Fruit fly (Drosophila melanogaster) whole organism, embryonic: ENCODE measurements around the gene CG13359.

Source experiments
- ATbp ChIP-seq: fragments of 200-800 bp; sonication (Bioruptor generic); optimal IDR thresholded peaks from 2 replicates; lab custom pipeline; 2017; ENCODE audit warnings: missing biosample characterization, mild to moderate bottlenecking, missing genetic modification characterization, missing genetic modification reagents
- Ada2b ChIP-seq: fragments of 200-800 bp; sonication (Bioruptor generic); IDR thresholded peaks from 2 replicates; pipeline ENCODE4 v1.3.6; 2022; ENCODE audit warnings: missing biosample characterization, missing genetic modification characterization
- Asciz ChIP-seq: fragments of 200-800 bp; sonication (Bioruptor generic); optimal IDR thresholded peaks from 2 replicates; lab custom pipeline; 2017; ENCODE audit warnings: missing biosample characterization, mild to moderate bottlenecking, missing genetic modification characterization, missing genetic modification reagents
- Awh ChIP-seq: fragments of 200-800 bp; sonication (Bioruptor generic); IDR thresholded peaks from 2 replicates; pipeline ENCODE4, ENCODE4 v1.3.6; 2022; ENCODE audit warnings: missing biosample characterization, missing genetic modification characterization
- CG10654 ChIP-seq: fragments of 200-800 bp; sonication (Bioruptor generic); optimal IDR thresholded peaks from 2 replicates; lab custom pipeline; 2016; ENCODE audit warnings: missing biosample characterization, missing genetic modification characterization
- CG12071 ChIP-seq: fragments of 200-800 bp; sonication (Bioruptor generic); optimal IDR thresholded peaks from 3 replicates; lab custom pipeline; 2018; ENCODE audit warnings: missing biosample characterization, mild to moderate bottlenecking, missing genetic modification characterization
- CG12104 ChIP-seq: fragments of 200-800 bp; sonication (Bioruptor generic); optimal IDR thresholded peaks from 3 replicates; lab custom pipeline; 2016; ENCODE audit warnings: missing biosample characterization, missing genetic modification characterization
- CG12769 ChIP-seq: fragments of 200-800 bp; sonication (Bioruptor generic); optimal IDR thresholded peaks from 2 replicates; lab custom pipeline; 2019; ENCODE audit warnings: missing biosample characterization, mild to moderate bottlenecking, missing genetic modification characterization, moderate library complexity
- CG15514 ChIP-seq: fragments of 200-800 bp; sonication (Bioruptor generic); optimal IDR thresholded peaks from 3 replicates; lab custom pipeline; 2017; ENCODE audit warnings: missing biosample characterization, missing genetic modification characterization, mild to moderate bottlenecking, moderate library complexity, missing genetic modification reagents
- CG15696 ChIP-seq: fragments of 200-800 bp; sonication (Bioruptor generic); optimal IDR thresholded peaks from 2 replicates; lab custom pipeline; 2019; ENCODE audit warnings: missing biosample characterization, mild to moderate bottlenecking, missing genetic modification characterization, moderate library complexity
- CG1832 ChIP-seq: fragments of 200-800 bp; sonication (Bioruptor generic); optimal IDR thresholded peaks from 2 replicates; lab custom pipeline; 2017; ENCODE audit warnings: missing biosample characterization, mild to moderate bottlenecking, missing genetic modification characterization, inconsistent platforms
- CG18599 ChIP-seq: fragments of 200-800 bp; sonication (Bioruptor generic); optimal IDR thresholded peaks from 3 replicates; lab custom pipeline; 2017; ENCODE audit warnings: missing biosample characterization, missing genetic modification characterization, mild to moderate bottlenecking, moderate library complexity, missing genetic modification reagents
- CG2120 ChIP-seq: fragments of 200-800 bp; sonication (Bioruptor generic); optimal IDR thresholded peaks from 3 replicates; lab custom pipeline; 2016; ENCODE audit warnings: missing biosample characterization, missing genetic modification characterization
- CG6813 ChIP-seq: fragments of 200-800 bp; sonication (Bioruptor generic); optimal IDR thresholded peaks from 2 replicates; lab custom pipeline; 2017; ENCODE audit warnings: missing biosample characterization, missing genetic modification characterization, mild to moderate bottlenecking, moderate library complexity, missing genetic modification reagents
- CG8290 ChIP-seq, 3 experiments: fragments of 200-800 bp; sonication (Bioruptor generic); optimal IDR thresholded peaks; 2 replicates each; lab custom pipeline; 2016 to 2019; ENCODE audit warnings: missing biosample characterization in 3 of 3, missing genetic modification characterization in 3 of 3, mild to moderate bottlenecking in 2 of 3, moderate library complexity in 1 of 3
- CG8359 ChIP-seq: fragments of 200-800 bp; sonication (Bioruptor generic); optimal IDR thresholded peaks from 2 replicates; lab custom pipeline; 2017; ENCODE audit warnings: missing biosample characterization, mild to moderate bottlenecking, missing genetic modification characterization, borderline replicate concordance
- CG9437 ChIP-seq: fragments of 200-800 bp; sonication (Bioruptor generic); optimal IDR thresholded peaks from 2 replicates; lab custom pipeline; 2018; ENCODE audit warnings: missing biosample characterization, mild to moderate bottlenecking, missing genetic modification characterization
- Drgx ChIP-seq: fragments of 200-800 bp; sonication (Bioruptor generic); IDR thresholded peaks from 2 replicates; pipeline ENCODE4 v1.3.6; 2022; ENCODE audit warnings: missing biosample characterization, missing genetic modification characterization
- Fer1 ChIP-seq: fragments of 200-800 bp; sonication (Bioruptor generic); optimal IDR thresholded peaks from 2 replicates; lab custom pipeline; 2017; ENCODE audit warnings: missing biosample characterization, mild to moderate bottlenecking, missing genetic modification characterization
- H2.0 ChIP-seq: fragments of 200-800 bp; sonication (Bioruptor generic); IDR thresholded peaks from 2 replicates; pipeline ENCODE4 v1.3.6; 2022; ENCODE audit warnings: missing biosample characterization, missing genetic modification characterization
- HLH4C ChIP-seq: fragments of 200-800 bp; sonication (Bioruptor generic); IDR thresholded peaks from 3 replicates; pipeline ENCODE4 v1.3.6; 2022; ENCODE audit warnings: missing biosample characterization, missing genetic modification characterization; ENCODE audit not compliant: partially characterized antibody
- HLH54F ChIP-seq: fragments of 200-800 bp; sonication (Bioruptor generic); optimal IDR thresholded peaks from 3 replicates; lab custom pipeline; 2016; ENCODE audit warnings: missing biosample characterization, missing genetic modification characterization
- Hmr ChIP-seq: fragments of 200-800 bp; sonication (Bioruptor generic); optimal IDR thresholded peaks from 3 replicates; lab custom pipeline; 2017; ENCODE audit warnings: mild to moderate bottlenecking, missing biosample characterization, missing genetic modification reagents, missing genetic modification characterization
- Hr3 ChIP-seq: fragments of 200-800 bp; sonication (Bioruptor generic); optimal IDR thresholded peaks from 3 replicates; lab custom pipeline; 2016; ENCODE audit warnings: missing biosample characterization, missing genetic modification characterization
- Med ChIP-seq: fragments of 200-800 bp; sonication (Bioruptor generic); peaks from one replicate; lab custom pipeline; 2016; ENCODE audit warnings: missing biosample characterization, missing genetic modification characterization, mild to moderate bottlenecking, inconsistent platforms, moderate library complexity
- Meics ChIP-seq: fragments of 200-800 bp; sonication (Bioruptor generic); optimal IDR thresholded peaks from 2 replicates; lab custom pipeline; 2017; ENCODE audit warnings: missing biosample characterization, mild to moderate bottlenecking, missing genetic modification characterization
- NfI ChIP-seq: fragments of 200-800 bp; sonication (Bioruptor generic); optimal IDR thresholded peaks from 3 replicates; lab custom pipeline; 2018; ENCODE audit warnings: missing biosample characterization, mild to moderate bottlenecking, missing genetic modification characterization, moderate library complexity
- Ravus ChIP-seq: fragments of 200-800 bp; sonication (Bioruptor generic); IDR thresholded peaks from 2 replicates; pipeline ENCODE4 v1.3.6; 2022; ENCODE audit warnings: missing biosample characterization, missing genetic modification characterization
- Rfx ChIP-seq: fragments of 200-800 bp; sonication (Bioruptor generic); IDR thresholded peaks from 2 replicates; pipeline ENCODE4 v1.3.6; 2022; ENCODE audit warnings: missing biosample characterization, missing genetic modification characterization
- Sox100B ChIP-seq: fragments of 200-800 bp; sonication (Bioruptor generic); optimal IDR thresholded peaks from 3 replicates; lab custom pipeline; 2018; ENCODE audit warnings: missing biosample characterization, mild to moderate bottlenecking, missing genetic modification characterization
- Tbp ChIP-seq: fragments of >200 bp; optimal IDR thresholded peaks from 2 replicates; lab custom pipeline; 2018; ENCODE audit warnings: missing biosample characterization, missing genetic modification characterization
- crol ChIP-seq: fragments of 200-800 bp; sonication (Bioruptor generic); IDR thresholded peaks from 2 replicates; pipeline ENCODE4 v1.3.6; 2022; ENCODE audit warnings: missing biosample characterization, missing genetic modification characterization
- gcm2 ChIP-seq: fragments of 200-800 bp; sonication (Bioruptor generic); optimal IDR thresholded peaks from 2 replicates; lab custom pipeline; 2016; ENCODE audit warnings: missing biosample characterization, missing genetic modification characterization
- gem ChIP-seq: fragments of 200-800 bp; sonication (Bioruptor generic); optimal IDR thresholded peaks from 2 replicates; lab custom pipeline; 2019; ENCODE audit warnings: missing biosample characterization, mild to moderate bottlenecking, missing genetic modification characterization, moderate library complexity
- gro ChIP-seq: fragments of 200-800 bp; sonication (Bioruptor generic); optimal IDR thresholded peaks from 2 replicates; lab custom pipeline; 2016; ENCODE audit warnings: missing biosample characterization, missing genetic modification characterization
- lab ChIP-seq: fragments of 200-800 bp; sonication (Bioruptor generic); optimal IDR thresholded peaks from 3 replicates; lab custom pipeline; 2017; ENCODE audit warnings: missing biosample characterization, missing genetic modification characterization, mild to moderate bottlenecking, moderate library complexity, missing genetic modification reagents
- nau ChIP-seq: fragments of 200-800 bp; sonication (Bioruptor generic); optimal IDR thresholded peaks from 3 replicates; lab custom pipeline; 2017; ENCODE audit warnings: missing biosample characterization, mild to moderate bottlenecking, missing genetic modification characterization, missing genetic modification reagents
- nom ChIP-seq: fragments of 200-800 bp; sonication (Bioruptor generic); optimal IDR thresholded peaks from 2 replicates; lab custom pipeline; 2017; ENCODE audit warnings: missing biosample characterization, missing genetic modification characterization, mild to moderate bottlenecking, moderate library complexity, missing genetic modification reagents
- pan ChIP-seq, 4 experiments: fragments of >200 bp in 3 of 4; fragments of 200-800 bp in 1 of 4; sonication (Bioruptor generic) in 1 of 4; optimal IDR thresholded peaks in 3 of 4; IDR thresholded peaks in 1 of 4; 2 replicates each; pipeline versions ENCODE4 v1.3.6 to Lab custom; 2017 to 2022; ENCODE audit warnings: missing biosample characterization in 2 of 4, missing genetic modification characterization in 2 of 4, mixed read lengths in 1 of 4
- peb ChIP-seq: fragments of 200-800 bp; sonication (Bioruptor generic); IDR thresholded peaks from 2 replicates; pipeline ENCODE4 v1.3.6; 2022; ENCODE audit warnings: missing biosample characterization, missing genetic modification characterization
- pho ChIP-seq: fragments of 200-800 bp; sonication (Bioruptor generic); optimal IDR thresholded peaks from 2 replicates; lab custom pipeline; 2016; ENCODE audit warnings: missing biosample characterization, missing genetic modification characterization
- ranshi ChIP-seq: fragments of 200-800 bp; sonication (Bioruptor generic); IDR thresholded peaks from 2 replicates; pipeline ENCODE4 v1.3.6; 2022; ENCODE audit warnings: missing biosample characterization, missing genetic modification characterization
- scrt ChIP-seq: fragments of 200-800 bp; sonication (Bioruptor generic); optimal IDR thresholded peaks from 2 replicates; lab custom pipeline; 2018; ENCODE audit warnings: missing biosample characterization, mild to moderate bottlenecking, missing genetic modification characterization, moderate library complexity
- sens ChIP-seq: fragments of 200-800 bp; sonication (Bioruptor generic); peaks from one replicate; lab custom pipeline; 2016; ENCODE audit warnings: missing biosample characterization, missing genetic modification characterization
- sna ChIP-seq: fragments of 200-800 bp; sonication (Bioruptor generic); IDR thresholded peaks from 2 replicates; pipeline ENCODE4 v1.3.6; 2022; ENCODE audit warnings: missing biosample characterization, missing genetic modification characterization; ENCODE audit not compliant: partially characterized antibody
- wdn ChIP-seq: fragments of 200-800 bp; sonication (Bioruptor generic); IDR thresholded peaks from 2 replicates; pipeline ENCODE4 v1.3.6; 2022; ENCODE audit warnings: missing biosample characterization, missing genetic modification characterization
- wek ChIP-seq: fragments of 200-800 bp; sonication (Bioruptor generic); optimal IDR thresholded peaks from 3 replicates; lab custom pipeline; 2018; ENCODE audit warnings: missing biosample characterization, mild to moderate bottlenecking, missing genetic modification characterization, moderate library complexity
- wor ChIP-seq: fragments of 200-800 bp; sonication (Bioruptor generic); IDR thresholded peaks from 2 replicates; pipeline ENCODE4 v1.3.6; 2022; ENCODE audit warnings: missing biosample characterization, missing genetic modification characterization
- z ChIP-seq: fragments of 200-800 bp; sonication (Bioruptor generic); IDR thresholded peaks from 3 replicates; pipeline ENCODE4 v1.3.6; 2022; ENCODE audit warnings: missing biosample characterization, missing genetic modification characterization

Gene CG13359

dm6 chrX:767928-768327 lies 35.3 kb downstream of the CG13359 start (continued):
- no peak for TF ChIP-seq CG1832 (GFP tag; lab: Kevin White, UChicago)
- TF ChIP-seq gem (tag; lab: Kevin White, UChicago), result peak; percentile 19
- no peak for TF ChIP-seq gcm2
- peak; percentile 6 for TF ChIP-seq scrt
- peak; percentile 51 for TF ChIP-seq lab
- TF ChIP-seq HLH54F, result no peak
- TF ChIP-seq Tbp (GFP tag; lab: Kevin White, UChicago), result no peak
- TF ChIP-seq pho (GFP tag; lab: Kevin White, UChicago), result peak; percentile 8
- TF ChIP-seq CG15696, result peak; percentile 21
- no peak for TF ChIP-seq CG8359
- TF ChIP-seq CG2120 (GFP tag; lab: Kevin White, UChicago), result peak; percentile 5
- no peak for TF ChIP-seq peb (GFP tag; lab: Robert Waterston, UW)
- no peak for TF ChIP-seq gro (GFP tag; lab: Kevin White, UChicago)
- TF ChIP-seq Drgx (GFP tag; lab: Robert Waterston, UW), result 0 out of 2 replicates have a peak, but pooled peaks have one; percentile 15
- peak; percentile 76 for TF ChIP-seq Med (GFP tag; lab: Kevin White, UChicago)
- TF ChIP-seq H2.0 (GFP tag; lab: Robert Waterston, UW), result no peak
- no peak for TF ChIP-seq sna (GFP tag; lab: Robert Waterston, UW)
- no peak for TF ChIP-seq CG12104
- peak; percentile 11 for TF ChIP-seq CG12071 (GFP tag; lab: Kevin White, UChicago)
- 0 out of 3 replicates have a peak, but pooled peaks have one; percentile 11 for TF ChIP-seq z (GFP tag; lab: Robert Waterston, UW)
- peak; percentile 14 for TF ChIP-seq Meics (GFP tag; lab: Kevin White, UChicago)
- TF ChIP-seq CG15514 (GFP tag; lab: Kevin White, UChicago), result peak; percentile 20
- TF ChIP-seq ATbp (GFP tag; lab: Kevin White, UChicago), result peak; percentile 64
- no peak for TF ChIP-seq NfI
- no peak for TF ChIP-seq ranshi
- TF ChIP-seq CG10654 (GFP tag; lab: Kevin White, UChicago), result no peak
- peak; percentile 33 for TF ChIP-seq wek (GFP tag; lab: Kevin White, UChicago)
- peak; percentile 25 for TF ChIP-seq CG18599 (GFP tag; lab: Kevin White, UChicago)
- no peak for TF ChIP-seq wor (GFP tag; lab: Robert Waterston, UW)
- no peak for TF ChIP-seq CG8290 (GFP tag; optimal IDR thresholded peaks at IDR 0.05; lab: Kevin White, UChicago)
- peak in 1 of 2 experiments; percentile 10 for TF ChIP-seq CG8290 (tag; optimal IDR thresholded peaks at IDR 0.05; lab: Kevin White, UChicago)
- no peak for TF ChIP-seq Ravus (GFP tag; lab: Robert Waterston, UW)
- no peak for TF ChIP-seq Rfx (GFP tag; lab: Robert Waterston, UW)
- TF ChIP-seq pan (optimal IDR thresholded peaks at IDR 0.05; lab: Kevin White, UChicago), result no peak
- peak in 1 of 2 experiments; percentile 19 for TF ChIP-seq pan (GFP tag; optimal IDR thresholded peaks at IDR 0.05 in 1 of 2, IDR thresholded peaks at IDR 0.05 in 1 of 2)
- peak; percentile 66 for TF ChIP-seq sens (GFP tag; lab: Kevin White, UChicago)
- no peak for TF ChIP-seq wdn
- no peak for TF ChIP-seq HLH4C (GFP tag; lab: Robert Waterston, UW)
- TF ChIP-seq Sox100B (GFP tag; lab: Kevin White, UChicago), result no peak
- no peak for TF ChIP-seq Ada2b (GFP tag; lab: Robert Waterston, UW)
- TF ChIP-seq Hr3, result no peak
- TF ChIP-seq CG12769 (tag; lab: Kevin White, UChicago), result peak; percentile 8
- TF ChIP-seq Asciz, result peak; percentile 37
- no peak for TF ChIP-seq CG9437 (GFP tag; lab: Kevin White, UChicago)
- peak; percentile 17 for TF ChIP-seq Fer1 (GFP tag; lab: Kevin White, UChicago)
- peak; percentile 37 for TF ChIP-seq Hmr (GFP tag; lab: Kevin White, UChicago)
- TF ChIP-seq crol (GFP tag; lab: Robert Waterston, UW), result peak; percentile 15; the same call in 1 of the 2 replicates
- peak; percentile 60 for TF ChIP-seq nom (GFP tag; lab: Kevin White, UChicago)
- peak; percentile 29 for TF ChIP-seq nau (GFP tag; lab: Kevin White, UChicago)
- no peak for TF ChIP-seq Awh (GFP tag; lab: Robert Waterston, UW)
- peak; percentile 55 for TF ChIP-seq CG6813 (GFP tag; lab: Kevin White, UChicago)
